Worm (Caenorhabditis elegans) whole organism, L3 larva: Measurements from ENCODE around the gene Y37E11B.2.
A peak's percentile ranks its signal among the peaks of the same experiment; 100 is the strongest.

ENCODE experiments used
- R02D3.7 ChIP-seq: fragments of 150-350 bp; optimal IDR thresholded peaks from 2 replicates; lab custom pipeline; 2014; ENCODE audit warnings: missing biosample characterization, missing genetic modification characterization
- ZK546.5 ChIP-seq: sonication (generic microtip); optimal IDR thresholded peaks from 2 replicates; lab custom pipeline; 2017; ENCODE audit warnings: missing biosample characterization, missing genetic modification characterization
- aly-2 ChIP-seq: fragments of 150-350 bp; optimal IDR thresholded peaks from 2 replicates; lab custom pipeline; 2014; ENCODE audit warnings: missing biosample characterization, missing genetic modification characterization
- ama-1 ChIP-seq: fragments of 150-350 bp; optimal IDR thresholded peaks from 2 replicates; lab custom pipeline; 2018
- ceh-16 ChIP-seq: sonication (generic microtip); optimal IDR thresholded peaks from 2 replicates; lab custom pipeline; 2017; ENCODE audit warnings: missing biosample characterization, missing genetic modification characterization
- ceh-28 ChIP-seq: fragments of 150-350 bp; optimal IDR thresholded peaks from 2 replicates; lab custom pipeline; 2014; ENCODE audit warnings: missing biosample characterization, missing genetic modification reagents, missing genetic modification characterization
- egl-27 ChIP-seq: sonication (generic microtip); optimal IDR thresholded peaks from 4 replicates; lab custom pipeline; 2017; ENCODE audit warnings: missing biosample characterization, missing genetic modification reagents, missing genetic modification characterization
- egl-5 ChIP-seq: fragments of 150-350 bp; optimal IDR thresholded peaks from 2 replicates; lab custom pipeline; 2017; ENCODE audit warnings: missing biosample characterization, missing genetic modification reagents, missing genetic modification characterization, inconsistent platforms
- elt-1 ChIP-seq: fragments of 150-350 bp; optimal IDR thresholded peaks from 2 replicates; lab custom pipeline; 2014; ENCODE audit warnings: missing biosample characterization, missing genetic modification characterization
- elt-2 ChIP-seq: sonication (generic microtip); optimal IDR thresholded peaks from 2 replicates; lab custom pipeline; 2016; ENCODE audit warnings: missing genetic modification reagents, mild to moderate bottlenecking, missing genetic modification characterization, missing compliant biosample characterization
- elt-3 ChIP-seq, 3 experiments: fragments of 150-350 bp in 1 of 3; sonication (generic microtip) in 2 of 3; optimal IDR thresholded peaks; 2 replicates in 2 of 3; 4 replicates in 1 of 3; lab custom pipeline; 2014 to 2017; ENCODE audit warnings: missing biosample characterization in 3 of 3, missing genetic modification characterization in 3 of 3
- eor-1 ChIP-seq, 2 experiments: fragments of 150-350 bp; optimal IDR thresholded peaks; 2 replicates each; lab custom pipeline; 2014 to 2018; ENCODE audit warnings: missing biosample characterization in 2 of 2, missing genetic modification characterization in 2 of 2
- fkh-10 ChIP-seq: sonication (generic microtip); optimal IDR thresholded peaks from 2 replicates; lab custom pipeline; 2017; ENCODE audit warnings: missing biosample characterization, missing genetic modification reagents, missing genetic modification characterization
- fos-1 ChIP-seq: fragments of 150-350 bp; optimal IDR thresholded peaks from 2 replicates; lab custom pipeline; 2014; ENCODE audit warnings: missing biosample characterization, missing genetic modification characterization
- jun-1 ChIP-seq: fragments of 150-350 bp; optimal IDR thresholded peaks from 2 replicates; lab custom pipeline; 2014; ENCODE audit warnings: missing biosample characterization, missing genetic modification reagents, missing genetic modification characterization
- lin-15B ChIP-seq: fragments of 150-350 bp; optimal IDR thresholded peaks from 2 replicates; lab custom pipeline; 2014; ENCODE audit warnings: missing biosample characterization, missing genetic modification characterization
- lin-39 ChIP-seq: fragments of 150-350 bp; optimal IDR thresholded peaks from 2 replicates; lab custom pipeline; 2018; ENCODE audit warnings: missing biosample characterization, missing genetic modification reagents, missing genetic modification characterization
- lsy-12 ChIP-seq: sonication (generic microtip); optimal IDR thresholded peaks from 2 replicates; lab custom pipeline; 2016; ENCODE audit warnings: mild to moderate bottlenecking, missing genetic modification characterization, missing compliant biosample characterization
- mdl-1 ChIP-seq: fragments of 150-350 bp; optimal IDR thresholded peaks from 2 replicates; lab custom pipeline; 2014; ENCODE audit warnings: missing biosample characterization, missing genetic modification characterization
- mml-1 ChIP-seq: fragments of 150-350 bp; sonication (generic microtip); optimal IDR thresholded peaks from 3 replicates; lab custom pipeline; 2014; ENCODE audit warnings: missing biosample characterization, missing genetic modification characterization
- nfya-1 ChIP-seq: sonication (generic microtip); optimal IDR thresholded peaks from 2 replicates; lab custom pipeline; 2017; ENCODE audit warnings: missing genetic modification characterization, mild to moderate bottlenecking, missing compliant biosample characterization, antibody characterized with exemption, moderate library complexity; ENCODE audit not compliant: insufficient read depth
- nhr-11 ChIP-seq: fragments of 150-350 bp; optimal IDR thresholded peaks from 2 replicates; lab custom pipeline; 2014; ENCODE audit warnings: missing biosample characterization, missing genetic modification characterization
- nhr-12 ChIP-seq: fragments of 150-350 bp; optimal IDR thresholded peaks from 2 replicates; lab custom pipeline; 2014; ENCODE audit warnings: missing biosample characterization, missing genetic modification characterization
- nhr-23 ChIP-seq: fragments of 150-350 bp; optimal IDR thresholded peaks from 2 replicates; lab custom pipeline; 2014; ENCODE audit warnings: missing biosample characterization, missing genetic modification reagents, missing genetic modification characterization
- nhr-237 ChIP-seq: fragments of 150-350 bp; optimal IDR thresholded peaks from 2 replicates; lab custom pipeline; 2014; ENCODE audit warnings: missing biosample characterization, missing genetic modification characterization
- nhr-25 ChIP-seq: sonication (generic microtip); optimal IDR thresholded peaks from 2 replicates; lab custom pipeline; 2017; ENCODE audit warnings: missing biosample characterization, missing genetic modification characterization
- nhr-43 ChIP-seq: sonication (generic microtip); optimal IDR thresholded peaks from 2 replicates; lab custom pipeline; 2016; ENCODE audit warnings: mild to moderate bottlenecking, missing genetic modification characterization, missing compliant biosample characterization; ENCODE audit not compliant: poor library complexity, severe bottlenecking
- nhr-67 ChIP-seq: fragments of 150-350 bp; optimal IDR thresholded peaks from 2 replicates; lab custom pipeline; 2014; ENCODE audit warnings: missing biosample characterization, missing genetic modification characterization
- nhr-77 ChIP-seq: fragments of 150-350 bp; optimal IDR thresholded peaks from 2 replicates; lab custom pipeline; 2014; ENCODE audit warnings: missing biosample characterization, missing genetic modification characterization
- pha-4 ChIP-seq: fragments of 150-350 bp; optimal IDR thresholded peaks from 2 replicates; lab custom pipeline; 2014; ENCODE audit warnings: missing biosample characterization, missing genetic modification reagents, missing genetic modification characterization
- pqm-1 ChIP-seq: fragments of 150-350 bp; optimal IDR thresholded peaks from 2 replicates; lab custom pipeline; 2017; ENCODE audit warnings: missing biosample characterization, missing genetic modification characterization, inconsistent platforms
- sea-2 ChIP-seq: fragments of 150-350 bp; sonication (generic microtip); optimal IDR thresholded peaks from 4 replicates; lab custom pipeline; 2014; ENCODE audit warnings: missing biosample characterization, missing genetic modification reagents, missing genetic modification characterization
- skn-1 ChIP-seq: fragments of 150-350 bp; optimal IDR thresholded peaks from 2 replicates; lab custom pipeline; 2014; ENCODE audit warnings: missing biosample characterization, missing genetic modification characterization
- snpc-4 ChIP-seq: fragments of 150-350 bp; optimal IDR thresholded peaks from 2 replicates; lab custom pipeline; 2014; ENCODE audit warnings: missing biosample characterization, missing genetic modification characterization
- tbx-2 ChIP-seq: sonication (generic microtip); optimal IDR thresholded peaks from 2 replicates; lab custom pipeline; 2016; ENCODE audit warnings: mild to moderate bottlenecking, missing genetic modification characterization, missing compliant biosample characterization
- unc-39 ChIP-seq: sonication (generic microtip); optimal IDR thresholded peaks from 4 replicates; lab custom pipeline; 2017; ENCODE audit warnings: missing biosample characterization, missing genetic modification characterization
- zag-1 ChIP-seq: fragments of 150-350 bp; optimal IDR thresholded peaks from 2 replicates; lab custom pipeline; 2014; ENCODE audit warnings: missing biosample characterization, missing genetic modification characterization
- ztf-11 ChIP-seq: fragments of 150-350 bp; optimal IDR thresholded peaks from 2 replicates; lab custom pipeline; 2014; ENCODE audit warnings: missing biosample characterization, missing genetic modification characterization
- ztf-4 ChIP-seq: fragments of 150-350 bp; optimal IDR thresholded peaks from 2 replicates; lab custom pipeline; 2014; ENCODE audit warnings: missing biosample characterization, missing genetic modification characterization

The Y37E11B.2 gene

ce11 chrIV:3601846-3602245 lies 23.6 kb downstream of the Y37E11B.2 start:
- TF ChIP-seq R02D3.7 (tag; lab: Kevin White, UChicago) (no peak), elt-2 (no peak), ZK546.5 (no peak), eor-1 (tag; optimal IDR thresholded peaks at IDR 0.05; lab: Kevin White, UChicago) (no peak), mdl-1 (tag; lab: Kevin White, UChicago) (no peak), mml-1 (tag; lab: Kevin White, UChicago) (no peak), nhr-67 (tag; lab: Kevin White, UChicago) (no peak), snpc-4 (tag; lab: Kevin White, UChicago) (no peak), ceh-28 (tag; lab: Kevin White, UChicago) (no peak), elt-3 (tag; optimal IDR thresholded peaks at IDR 0.05; lab: Kevin White, UChicago) (no peak), ceh-16 (tag; lab: Kevin White, UChicago) (no peak), fkh-10 (GFP tag; lab: Kevin White, UChicago) (no peak), egl-5 (no peak), pqm-1 (tag; lab: Kevin White, UChicago) (no peak), lin-39 (no peak), nhr-43 (tag; lab: Kevin White, UChicago) (no peak)

ce11 chrIV:3604104-3604503 lies 25.8 kb downstream of the Y37E11B.2 start:
- TF ChIP-seq lsy-12 (tag; lab: Kevin White, UChicago) (no peak), elt-2 (no peak)
- TF ChIP-seq, all 47 proteins: peak for 0

- no peak for TF ChIP-seq nhr-43 (tag; lab: Kevin White, UChicago)
- peak; percentile 59 for TF ChIP-seq elt-2
- no peak for TF ChIP-seq nhr-67 (tag; lab: Kevin White, UChicago)
- TF ChIP-seq fos-1 (tag; lab: Kevin White, UChicago): no peak
These were observed 28.1 kb downstream of the Y37E11B.2 start, which contains the start of the genes Y37E11B.10 and kgb-2 for ce11 chrIV:3606285-3606834. TSS of gene Y37E11B.10 (minus strand) at chrIV:3606466. TSS of gene kgb-2 (plus strand) at chrIV:3606784.

- TF ChIP-seq nhr-237 (no peak), elt-2 (peak; percentile 18)
These were observed 30.4 kb downstream of the Y37E11B.2 start for ce11 chrIV:3608547-3609222.

ce11 chrIV:3610987-3611386 lies 32.7 kb downstream of the Y37E11B.2 start:
- TF ChIP-seq fkh-10 (GFP tag; lab: Kevin White, UChicago): no peak
- TF ChIP-seq ztf-4 (tag; lab: Kevin White, UChicago): no peak
- TF ChIP-seq ama-1: no peak
- no peak for TF ChIP-seq snpc-4 (tag; lab: Kevin White, UChicago)
- no peak for TF ChIP-seq pqm-1 (tag; lab: Kevin White, UChicago)
- TF ChIP-seq mdl-1 (tag; lab: Kevin White, UChicago): no peak
- no peak for TF ChIP-seq ceh-16 (tag; lab: Kevin White, UChicago)
- TF ChIP-seq nhr-23 (tag; lab: Kevin White, UChicago): no peak
- no peak for TF ChIP-seq nhr-77
- no peak for TF ChIP-seq lin-15B (tag; lab: Kevin White, UChicago)
- no peak for TF ChIP-seq unc-39
- no peak for TF ChIP-seq nhr-43 (tag; lab: Kevin White, UChicago)
- TF ChIP-seq ceh-28 (tag; lab: Kevin White, UChicago): no peak
- TF ChIP-seq nhr-12 (tag; lab: Kevin White, UChicago): no peak
- TF ChIP-seq mml-1 (tag; lab: Kevin White, UChicago): no peak

ce11 chrIV:3611845-3612244 lies 33.6 kb downstream of the Y37E11B.2 start:
- TF ChIP-seq ceh-28 (tag; lab: Kevin White, UChicago): no peak
- no peak for TF ChIP-seq lin-39
- peak; percentile 66 for TF ChIP-seq skn-1 (tag; lab: Kevin White, UChicago)
- no peak for TF ChIP-seq aly-2
- no peak for TF ChIP-seq ztf-4 (tag; lab: Kevin White, UChicago)
- TF ChIP-seq tbx-2 (tag; lab: Kevin White, UChicago): no peak
- peak; percentile 22 for TF ChIP-seq egl-27 (tag; lab: Kevin White, UChicago)
- TF ChIP-seq ZK546.5: no peak
- TF ChIP-seq fos-1 (tag; lab: Kevin White, UChicago): no peak
- no peak for TF ChIP-seq fkh-10 (GFP tag; lab: Kevin White, UChicago)
- TF ChIP-seq nhr-43 (tag; lab: Kevin White, UChicago): no peak
- no peak for TF ChIP-seq lin-15B (tag; lab: Kevin White, UChicago)
- TF ChIP-seq pha-4 (tag; lab: Kevin White, UChicago): peak; percentile 13
- no peak for TF ChIP-seq lsy-12 (tag; lab: Kevin White, UChicago)
- TF ChIP-seq eor-1 (tag; optimal IDR thresholded peaks at IDR 0.05; lab: Kevin White, UChicago): no peak
- no peak for TF ChIP-seq nhr-77
- no peak for TF ChIP-seq ztf-11 (tag; lab: Kevin White, UChicago)
- no peak for TF ChIP-seq sea-2 (GFP tag; lab: Kevin White, UChicago)
- TF ChIP-seq nhr-67 (tag; lab: Kevin White, UChicago): no peak
- TF ChIP-seq elt-1 (tag; lab: Kevin White, UChicago): no peak
- peak; percentile 99 for TF ChIP-seq pqm-1 (tag; lab: Kevin White, UChicago)
- no peak for TF ChIP-seq nfya-1 (tag; lab: Kevin White, UChicago)
- peak; percentile 90 for TF ChIP-seq jun-1
- no peak for TF ChIP-seq zag-1 (tag; lab: Kevin White, UChicago)
- TF ChIP-seq nhr-11 (tag; lab: Kevin White, UChicago): no peak
- no peak for TF ChIP-seq nhr-25 (tag; lab: Kevin White, UChicago)
